Worm (Caenorhabditis elegans) whole organism, L2 larva: Measurements from ENCODE around the gene T07C4.3.
A peak's percentile ranks its signal among the peaks of the same experiment; 100 is the strongest.

Experiments used
- C34F6.9 ChIP-seq: fragments of 150-350 bp; optimal IDR thresholded peaks from 2 replicates; lab custom pipeline; 2014; ENCODE audit warnings: missing biosample characterization, missing genetic modification characterization
- F13H6.1 ChIP-seq: sonication (generic microtip); optimal IDR thresholded peaks from 2 replicates; lab custom pipeline; 2016; ENCODE audit warnings: missing genetic modification characterization, missing compliant biosample characterization
- R02D3.7 ChIP-seq: fragments of 150-350 bp; optimal IDR thresholded peaks from 2 replicates; lab custom pipeline; 2014; ENCODE audit warnings: missing biosample characterization, missing genetic modification characterization
- Y55F3AM.14 ChIP-seq: fragments of 200-800 bp; sonication (Bioruptor generic); optimal IDR thresholded peaks from 2 replicates; lab custom pipeline; 2018; ENCODE audit warnings: mild to moderate bottlenecking, missing genetic modification characterization, missing compliant biosample characterization
- alr-1 ChIP-seq: fragments of 150-350 bp; optimal IDR thresholded peaks from 2 replicates; lab custom pipeline; 2014; ENCODE audit warnings: missing biosample characterization, missing genetic modification characterization
- ama-1 ChIP-seq: fragments of 150-350 bp; optimal IDR thresholded peaks from 2 replicates; lab custom pipeline; 2018; ENCODE audit warnings: inconsistent platforms
- blmp-1 ChIP-seq: sonication (generic microtip); optimal IDR thresholded peaks from 2 replicates; lab custom pipeline; 2017; ENCODE audit warnings: missing genetic modification characterization, mild to moderate bottlenecking, missing compliant biosample characterization, antibody characterized with exemption, moderate library complexity; ENCODE audit not compliant: insufficient read depth
- ceh-16 ChIP-seq: fragments of 150-350 bp; optimal IDR thresholded peaks from 2 replicates; lab custom pipeline; 2014; ENCODE audit warnings: missing biosample characterization, missing genetic modification characterization
- ceh-82 ChIP-seq: fragments of 150-350 bp; optimal IDR thresholded peaks from 2 replicates; lab custom pipeline; 2014; ENCODE audit warnings: missing biosample characterization, missing genetic modification characterization
- crh-2 ChIP-seq: sonication (generic microtip); optimal IDR thresholded peaks from 2 replicates; lab custom pipeline; 2017; ENCODE audit warnings: missing biosample characterization, missing genetic modification characterization
- dmd-4 ChIP-seq: sonication (generic microtip); optimal IDR thresholded peaks from 2 replicates; lab custom pipeline; 2017; ENCODE audit warnings: missing biosample characterization, missing genetic modification characterization
- egl-27 ChIP-seq: sonication (generic microtip); optimal IDR thresholded peaks from 3 replicates; lab custom pipeline; 2017; ENCODE audit warnings: missing biosample characterization, missing genetic modification reagents, missing genetic modification characterization
- elt-3 ChIP-seq: sonication (generic microtip); optimal IDR thresholded peaks from 2 replicates; lab custom pipeline; 2017; ENCODE audit warnings: missing biosample characterization, missing genetic modification characterization
- fos-1 ChIP-seq: fragments of 150-350 bp; optimal IDR thresholded peaks from 2 replicates; lab custom pipeline; 2014; ENCODE audit warnings: missing biosample characterization, missing genetic modification characterization
- gmeb-1 ChIP-seq: fragments of 150-350 bp; optimal IDR thresholded peaks from 2 replicates; lab custom pipeline; 2014; ENCODE audit warnings: missing biosample characterization, missing genetic modification characterization
- lin-39 ChIP-seq: fragments of 150-350 bp; optimal IDR thresholded peaks from 2 replicates; lab custom pipeline; 2014; ENCODE audit warnings: missing biosample characterization, missing genetic modification reagents, missing genetic modification characterization
- lsy-2 ChIP-seq, 2 experiments: fragments of 150-350 bp in 1 of 2; sonication (generic microtip) in 1 of 2; optimal IDR thresholded peaks; 2 replicates each; lab custom pipeline; 2014 to 2017; ENCODE audit warnings: missing biosample characterization in 2 of 2, missing genetic modification characterization in 2 of 2
- mdl-1 ChIP-seq, 2 experiments: fragments of 150-350 bp in 1 of 2; sonication (generic microtip) in 1 of 2; optimal IDR thresholded peaks; 2 replicates each; lab custom pipeline; 2017; ENCODE audit warnings: missing biosample characterization in 2 of 2, missing genetic modification characterization in 2 of 2
- nhr-10 ChIP-seq: sonication (generic microtip); optimal IDR thresholded peaks from 2 replicates; lab custom pipeline; 2017; ENCODE audit warnings: missing biosample characterization, missing genetic modification characterization
- nhr-11 ChIP-seq: fragments of 150-350 bp; optimal IDR thresholded peaks from 2 replicates; lab custom pipeline; 2014; ENCODE audit warnings: missing biosample characterization, missing genetic modification characterization
- nhr-12 ChIP-seq: fragments of 150-350 bp; optimal IDR thresholded peaks from 2 replicates; lab custom pipeline; 2014; ENCODE audit warnings: missing biosample characterization, missing genetic modification characterization
- nhr-129 ChIP-seq: fragments of 150-350 bp; optimal IDR thresholded peaks from 2 replicates; lab custom pipeline; 2014; ENCODE audit warnings: missing biosample characterization, missing genetic modification characterization
- nhr-21 ChIP-seq: fragments of 150-350 bp; optimal IDR thresholded peaks from 2 replicates; lab custom pipeline; 2014; ENCODE audit warnings: missing biosample characterization, missing genetic modification characterization
- nhr-23 ChIP-seq: fragments of 150-350 bp; optimal IDR thresholded peaks from 2 replicates; lab custom pipeline; 2014; ENCODE audit warnings: missing biosample characterization, missing genetic modification reagents, missing genetic modification characterization
- nhr-237 ChIP-seq: fragments of 150-350 bp; optimal IDR thresholded peaks from 2 replicates; lab custom pipeline; 2014; ENCODE audit warnings: missing biosample characterization, missing genetic modification characterization
- nhr-25 ChIP-seq: fragments of 150-350 bp; sonication (generic microtip); optimal IDR thresholded peaks from 3 replicates; lab custom pipeline; 2014; ENCODE audit warnings: missing biosample characterization, missing genetic modification characterization
- nhr-6 ChIP-seq: fragments of 150-350 bp; optimal IDR thresholded peaks from 2 replicates; lab custom pipeline; 2014; ENCODE audit warnings: missing biosample characterization, missing genetic modification characterization
- nhr-77 ChIP-seq: fragments of 150-350 bp; optimal IDR thresholded peaks from 2 replicates; lab custom pipeline; 2014; ENCODE audit warnings: missing biosample characterization, missing genetic modification characterization
- peb-1 ChIP-seq: fragments of 150-350 bp; optimal IDR thresholded peaks from 2 replicates; lab custom pipeline; 2014; ENCODE audit warnings: missing biosample characterization, missing genetic modification characterization
- sem-4 ChIP-seq: fragments of 150-350 bp; optimal IDR thresholded peaks from 2 replicates; lab custom pipeline; 2014; ENCODE audit warnings: missing biosample characterization, missing genetic modification reagents, missing genetic modification characterization
- skn-1 ChIP-seq: sonication (generic microtip); optimal IDR thresholded peaks from 2 replicates; lab custom pipeline; 2017; ENCODE audit warnings: missing biosample characterization, missing genetic modification characterization
- sma-3 ChIP-seq: sonication (generic microtip); optimal IDR thresholded peaks from 2 replicates; lab custom pipeline; 2016; ENCODE audit warnings: missing genetic modification reagents, missing genetic modification characterization, missing compliant biosample characterization
- sma-9 ChIP-seq, 2 experiments: fragments of 150-350 bp in 1 of 2; sonication (generic microtip) in 1 of 2; optimal IDR thresholded peaks; 2 replicates each; lab custom pipeline; 2014 to 2016; ENCODE audit warnings: missing genetic modification characterization in 2 of 2, mild to moderate bottlenecking in 1 of 2, missing biosample characterization in 1 of 2, missing compliant biosample characterization in 1 of 2, missing genetic modification reagents in 1 of 2, moderate library complexity in 1 of 2
- unc-39 ChIP-seq: fragments of 150-350 bp; optimal IDR thresholded peaks from 2 replicates; lab custom pipeline; 2014; ENCODE audit warnings: missing biosample characterization, missing genetic modification characterization
- unc-55 ChIP-seq: fragments of 150-350 bp; sonication (generic microtip); optimal IDR thresholded peaks from 3 replicates; lab custom pipeline; 2014; ENCODE audit warnings: missing biosample characterization, missing genetic modification reagents, missing genetic modification characterization
- ztf-11 ChIP-seq: sonication (generic microtip); optimal IDR thresholded peaks from 2 replicates; lab custom pipeline; 2017; ENCODE audit warnings: missing biosample characterization, missing genetic modification characterization
- ztf-4 ChIP-seq: fragments of 150-350 bp; optimal IDR thresholded peaks from 2 replicates; lab custom pipeline; 2014; ENCODE audit warnings: missing biosample characterization, missing genetic modification characterization

T07C4.3 gene

ce11 chrIII:10333961-10334542 lies 17.9 kb upstream of the T07C4.3 start, which contains the start of the genes jmjd-4 and mev-1 (continued):
- peak; percentile 82 for TF ChIP-seq sma-3
- no peak for TF ChIP-seq nhr-11
- TF ChIP-seq peb-1 (tag; lab: Kevin White, UChicago): no peak
- no peak for TF ChIP-seq dmd-4 (tag; lab: Kevin White, UChicago)
- no peak for TF ChIP-seq skn-1 (tag; lab: Kevin White, UChicago)
- no peak for TF ChIP-seq nhr-23 (tag; lab: Kevin White, UChicago)
- peak; percentile 52 for TF ChIP-seq nhr-10
- peak; percentile 95 for TF ChIP-seq C34F6.9 (tag; lab: Kevin White, UChicago)
- no peak for TF ChIP-seq ama-1
- peak; percentile 91 for TF ChIP-seq fos-1
- TF ChIP-seq ztf-11 (tag; lab: Kevin White, UChicago): no peak
- peak; percentile 32 for TF ChIP-seq nhr-77
- peak; percentile 89 to 94 for TF ChIP-seq lsy-2 (tag; optimal IDR thresholded peaks at IDR 0.05; lab: Kevin White, UChicago)
- no peak for TF ChIP-seq nhr-237 (tag; lab: Kevin White, UChicago)

- no peak for TF ChIP-seq sma-3
- TF ChIP-seq unc-39: no peak
- TF ChIP-seq alr-1 (tag; lab: Kevin White, UChicago): no peak
- TF ChIP-seq R02D3.7 (tag; lab: Kevin White, UChicago): no peak
- no peak for TF ChIP-seq nhr-21 (tag; lab: Kevin White, UChicago)
- no peak for TF ChIP-seq skn-1 (tag; lab: Kevin White, UChicago)
- TF ChIP-seq F13H6.1: no peak
- TF ChIP-seq ztf-4 (tag; lab: Kevin White, UChicago): no peak
- TF ChIP-seq Y55F3AM.14 (GFP tag; lab: Kevin White, UChicago): no peak
- no peak for TF ChIP-seq C34F6.9 (tag; lab: Kevin White, UChicago)
- TF ChIP-seq fos-1: no peak
Observed at ce11 chrIII:10335086-10335485, 16.9 kb upstream of the T07C4.3 start, which contains the start of gene ced-9. Gene ced-9 (plus strand): TSS chrIII:10335172.

- TF ChIP-seq ceh-82 (tag; lab: Kevin White, UChicago): no peak
- TF ChIP-seq nhr-11: no peak
- TF ChIP-seq nhr-21 (tag; lab: Kevin White, UChicago): no peak
- TF ChIP-seq alr-1 (tag; lab: Kevin White, UChicago): no peak
- no peak for TF ChIP-seq sma-9 (GFP tag; optimal IDR thresholded peaks at IDR 0.05; lab: Kevin White, UChicago)
- TF ChIP-seq sma-9 (tag; optimal IDR thresholded peaks at IDR 0.05; lab: Kevin White, UChicago): no peak
- no peak for TF ChIP-seq dmd-4 (tag; lab: Kevin White, UChicago)
- no peak for TF ChIP-seq mdl-1 (tag; optimal IDR thresholded peaks at IDR 0.05; lab: Kevin White, UChicago)
- no peak for TF ChIP-seq nhr-12 (tag; lab: Kevin White, UChicago)
- no peak for TF ChIP-seq sem-4 (tag; lab: Kevin White, UChicago)
- TF ChIP-seq Y55F3AM.14 (GFP tag; lab: Kevin White, UChicago): no peak
- no peak for TF ChIP-seq ceh-16 (tag; lab: Kevin White, UChicago)
- TF ChIP-seq peb-1 (tag; lab: Kevin White, UChicago): no peak
- no peak for TF ChIP-seq F13H6.1
- no peak for TF ChIP-seq egl-27
- TF ChIP-seq unc-55 (GFP tag; lab: Kevin White, UChicago): no peak
- TF ChIP-seq, all 48 proteins: peak for 0
Observed at ce11 chrIII:10336109-10336508, 15.8 kb upstream of the T07C4.3 start.

- TF ChIP-seq nhr-12 (tag; lab: Kevin White, UChicago) (no peak), fos-1 (peak; percentile 40), F13H6.1 (no peak), sma-9 (GFP tag; optimal IDR thresholded peaks at IDR 0.05; lab: Kevin White, UChicago) (peak; percentile 29), sma-9 (tag; optimal IDR thresholded peaks at IDR 0.05; lab: Kevin White, UChicago) (no peak), sma-3 (peak; percentile 84), nhr-6 (no peak), crh-2 (peak; percentile 15), ama-1 (peak; percentile 86), peb-1 (tag; lab: Kevin White, UChicago) (no peak), ceh-82 (tag; lab: Kevin White, UChicago) (no peak), ceh-16 (tag; lab: Kevin White, UChicago) (no peak), nhr-25 (peak; percentile 63), lin-39 (tag; lab: Kevin White, UChicago) (no peak), nhr-129 (tag; lab: Kevin White, UChicago) (peak; percentile 11), lsy-2 (tag; optimal IDR thresholded peaks at IDR 0.05; lab: Kevin White, UChicago) (no peak), skn-1 (tag; lab: Kevin White, UChicago) (no peak), blmp-1 (no peak), Y55F3AM.14 (GFP tag; lab: Kevin White, UChicago) (peak; percentile 56), gmeb-1 (no peak), sem-4 (tag; lab: Kevin White, UChicago) (no peak), nhr-21 (tag; lab: Kevin White, UChicago) (peak; percentile 12), elt-3 (tag; lab: Kevin White, UChicago) (no peak)
- TF ChIP-seq, all 48 proteins: peak for 9
Observed at ce11 chrIII:10337508-10338166, 14.3 kb upstream of the T07C4.3 start, which contains the start of gene ttr-15. Gene ttr-15 (plus strand): TSS chrIII:10337847.
